Fruit fly (Drosophila melanogaster) whole organism, embryonic: ENCODE results near the gene slp1.

ENCODE experiments used
- ATbp ChIP-seq: fragments of 200-800 bp; sonication (Bioruptor generic); optimal IDR thresholded peaks from 2 replicates; lab custom pipeline; 2017; ENCODE audit warnings: missing biosample characterization, mild to moderate bottlenecking, missing genetic modification characterization, missing genetic modification reagents
- Ada2b ChIP-seq: fragments of 200-800 bp; sonication (Bioruptor generic); IDR thresholded peaks from 2 replicates; pipeline ENCODE4 v1.3.6; 2022; ENCODE audit warnings: missing biosample characterization, missing genetic modification characterization
- Bdp1 ChIP-seq: fragments of 200-800 bp; sonication (Bioruptor generic); optimal IDR thresholded peaks from 3 replicates; lab custom pipeline; 2016; ENCODE audit warnings: missing biosample characterization, missing genetic modification characterization
- CG1024 ChIP-seq: fragments of 200-800 bp; sonication (Bioruptor generic); IDR thresholded peaks from 2 replicates; pipeline ENCODE4 v1.3.6; 2022; ENCODE audit warnings: missing biosample characterization, missing genetic modification characterization
- CG10543 ChIP-seq: fragments of 200-800 bp; sonication (Bioruptor generic); optimal IDR thresholded peaks from 3 replicates; lab custom pipeline; 2017; ENCODE audit warnings: missing biosample characterization, mild to moderate bottlenecking, missing genetic modification characterization, moderate library complexity
- CG11560 ChIP-seq: fragments of 200-800 bp; sonication (Bioruptor generic); IDR thresholded peaks from 3 replicates; pipeline ENCODE4 v1.3.6; 2022; ENCODE audit warnings: missing biosample characterization, missing genetic modification characterization
- CG12299 ChIP-seq: fragments of 200-800 bp; sonication (Bioruptor generic); optimal IDR thresholded peaks from 2 replicates; lab custom pipeline; 2018; ENCODE audit warnings: missing biosample characterization, mild to moderate bottlenecking, missing genetic modification characterization
- CG12769 ChIP-seq: fragments of 200-800 bp; sonication (Bioruptor generic); optimal IDR thresholded peaks from 2 replicates; lab custom pipeline; 2019; ENCODE audit warnings: missing biosample characterization, mild to moderate bottlenecking, missing genetic modification characterization, moderate library complexity
- CG14667 ChIP-seq: fragments of 200-800 bp; sonication (Bioruptor generic); IDR thresholded peaks from 2 replicates; pipeline ENCODE4 v1.3.6; 2022; ENCODE audit warnings: missing biosample characterization, missing genetic modification characterization
- CG14965 ChIP-seq: fragments of 200-800 bp; sonication (Bioruptor generic); optimal IDR thresholded peaks from 2 replicates; lab custom pipeline; 2016; ENCODE audit warnings: missing biosample characterization, missing genetic modification characterization, borderline replicate concordance
- CG15269 ChIP-seq: fragments of 200-800 bp; sonication (Bioruptor generic); optimal IDR thresholded peaks from 2 replicates; lab custom pipeline; 2018; ENCODE audit warnings: missing biosample characterization, mild to moderate bottlenecking, missing genetic modification characterization, moderate library complexity
- CG15601 ChIP-seq: fragments of 200-800 bp; sonication (Bioruptor generic); optimal IDR thresholded peaks from 3 replicates; lab custom pipeline; 2019; ENCODE audit warnings: missing biosample characterization, mild to moderate bottlenecking, missing genetic modification characterization, moderate library complexity
- CG16815 ChIP-seq: fragments of 200-800 bp; sonication (Bioruptor generic); optimal IDR thresholded peaks from 3 replicates; lab custom pipeline; 2017; ENCODE audit warnings: missing biosample characterization, mild to moderate bottlenecking, missing genetic modification characterization
- CG17612 ChIP-seq: fragments of 200-800 bp; sonication (Bioruptor generic); IDR thresholded peaks from 2 replicates; pipeline ENCODE4 v1.3.6; 2022; ENCODE audit warnings: missing biosample characterization, missing genetic modification characterization
- CG1832 ChIP-seq: fragments of 200-800 bp; sonication (Bioruptor generic); optimal IDR thresholded peaks from 2 replicates; lab custom pipeline; 2017; ENCODE audit warnings: missing biosample characterization, mild to moderate bottlenecking, missing genetic modification characterization, inconsistent platforms
- CG2120 ChIP-seq: fragments of 200-800 bp; sonication (Bioruptor generic); optimal IDR thresholded peaks from 3 replicates; lab custom pipeline; 2016; ENCODE audit warnings: missing biosample characterization, missing genetic modification characterization
- CG30431 ChIP-seq: fragments of 200-800 bp; sonication (Bioruptor generic); optimal IDR thresholded peaks from 2 replicates; lab custom pipeline; 2017; ENCODE audit warnings: missing biosample characterization, missing genetic modification characterization
- CG4404 ChIP-seq: fragments of 200-800 bp; sonication (Bioruptor generic); IDR thresholded peaks from 2 replicates; pipeline ENCODE4 v1.3.6; 2022; ENCODE audit warnings: missing biosample characterization, missing genetic modification characterization
- CG4854 ChIP-seq: fragments of 200-800 bp; sonication (Bioruptor generic); optimal IDR thresholded peaks from 2 replicates; lab custom pipeline; 2016; ENCODE audit warnings: missing biosample characterization, missing genetic modification characterization, inconsistent platforms
- CG6765 ChIP-seq: fragments of 200-800 bp; sonication (Bioruptor generic); optimal IDR thresholded peaks from 3 replicates; lab custom pipeline; 2017; ENCODE audit warnings: missing biosample characterization, mild to moderate bottlenecking, missing genetic modification characterization
- CG7987 ChIP-seq: fragments of 200-800 bp; sonication (Bioruptor generic); optimal IDR thresholded peaks from 2 replicates; lab custom pipeline; 2018; ENCODE audit warnings: missing biosample characterization, mild to moderate bottlenecking, missing genetic modification characterization, moderate library complexity
- CG9817 ChIP-seq: fragments of 200-800 bp; sonication (Bioruptor generic); optimal IDR thresholded peaks from 2 replicates; lab custom pipeline; 2018; ENCODE audit warnings: missing biosample characterization, mild to moderate bottlenecking, missing genetic modification characterization, moderate library complexity
- Deaf1 ChIP-seq: fragments of 200-800 bp; optimal IDR thresholded peaks from 3 replicates; lab custom pipeline; 2019; ENCODE audit warnings: missing biosample characterization, mild to moderate bottlenecking, missing genetic modification characterization, moderate library complexity
- Dfd ChIP-seq, 2 experiments: fragments of >200 bp; optimal IDR thresholded peaks; 2 replicates each; lab custom pipeline; 2017; ENCODE audit warnings: missing biosample characterization in 2 of 2, missing genetic modification characterization in 2 of 2
- H2.0 ChIP-seq: fragments of 200-800 bp; sonication (Bioruptor generic); IDR thresholded peaks from 2 replicates; pipeline ENCODE4 v1.3.6; 2022; ENCODE audit warnings: missing biosample characterization, missing genetic modification characterization
- Hr39 ChIP-seq: fragments of >200 bp; optimal IDR thresholded peaks from 2 replicates; lab custom pipeline; 2017
- Hsf ChIP-seq: fragments of 200-800 bp; sonication (Bioruptor generic); optimal IDR thresholded peaks from 3 replicates; lab custom pipeline; 2016; ENCODE audit warnings: missing biosample characterization, missing genetic modification characterization
- NfI ChIP-seq: fragments of 200-800 bp; sonication (Bioruptor generic); optimal IDR thresholded peaks from 3 replicates; lab custom pipeline; 2018; ENCODE audit warnings: missing biosample characterization, mild to moderate bottlenecking, missing genetic modification characterization, moderate library complexity
- Stat92E ChIP-seq, 3 experiments: fragments of >200 bp in 2 of 3; fragments of 200-800 bp in 1 of 3; sonication (Bioruptor generic) in 1 of 3; optimal IDR thresholded peaks; 2 replicates each; lab custom pipeline; 2017 to 2019; ENCODE audit warnings: missing biosample characterization in 3 of 3, missing genetic modification characterization in 3 of 3, mild to moderate bottlenecking in 1 of 3, moderate library complexity in 1 of 3
- Tbp ChIP-seq: fragments of >200 bp; optimal IDR thresholded peaks from 2 replicates; lab custom pipeline; 2018; ENCODE audit warnings: missing biosample characterization, missing genetic modification characterization
- corto ChIP-seq: fragments of 200-800 bp; sonication (Bioruptor generic); optimal IDR thresholded peaks from 2 replicates; lab custom pipeline; 2016; ENCODE audit warnings: missing biosample characterization, mild to moderate bottlenecking, missing genetic modification characterization, moderate library complexity
- dimm ChIP-seq: fragments of 200-800 bp; sonication (Bioruptor generic); IDR thresholded peaks from 2 replicates; pipeline ENCODE4 v1.3.6; 2022; ENCODE audit warnings: missing biosample characterization, missing genetic modification characterization
- fru ChIP-seq: fragments of >200 bp; optimal IDR thresholded peaks from 2 replicates; lab custom pipeline; 2017
- gce ChIP-seq: fragments of 200-800 bp; sonication (Bioruptor generic); IDR thresholded peaks from 3 replicates; pipeline ENCODE4 v1.3.6; 2022; ENCODE audit warnings: missing biosample characterization, missing genetic modification characterization
- gcm2 ChIP-seq: fragments of 200-800 bp; sonication (Bioruptor generic); optimal IDR thresholded peaks from 2 replicates; lab custom pipeline; 2016; ENCODE audit warnings: missing biosample characterization, missing genetic modification characterization
- gem ChIP-seq: fragments of 200-800 bp; sonication (Bioruptor generic); optimal IDR thresholded peaks from 2 replicates; lab custom pipeline; 2019; ENCODE audit warnings: missing biosample characterization, mild to moderate bottlenecking, missing genetic modification characterization, moderate library complexity
- hb ChIP-seq: fragments of 200-800 bp; sonication (Bioruptor generic); IDR thresholded peaks from 3 replicates; pipeline ENCODE4 v1.3.6; 2022; ENCODE audit warnings: missing biosample characterization, missing genetic modification characterization; ENCODE audit not compliant: partially characterized antibody
- hth ChIP-seq: fragments of >200 bp; optimal IDR thresholded peaks from 2 replicates; lab custom pipeline; 2017; ENCODE audit warnings: inconsistent platforms
- kah ChIP-seq: fragments of 200-800 bp; sonication (Bioruptor generic); optimal IDR thresholded peaks from 2 replicates; lab custom pipeline; 2018; ENCODE audit warnings: missing biosample characterization, mild to moderate bottlenecking, missing genetic modification characterization
- kay ChIP-seq: fragments of 200-800 bp; sonication (Bioruptor generic); optimal IDR thresholded peaks from 2 replicates; lab custom pipeline; 2016; ENCODE audit warnings: missing biosample characterization, missing genetic modification characterization
- mam ChIP-seq: fragments of 200-800 bp; sonication (Bioruptor generic); optimal IDR thresholded peaks from 3 replicates; lab custom pipeline; 2016; ENCODE audit warnings: missing biosample characterization, missing genetic modification characterization
- oc ChIP-seq: fragments of 200-800 bp; sonication (Bioruptor generic); optimal IDR thresholded peaks from 2 replicates; lab custom pipeline; 2018; ENCODE audit warnings: missing biosample characterization, mild to moderate bottlenecking, missing genetic modification characterization, moderate library complexity
- otp ChIP-seq: fragments of 200-800 bp; sonication (Bioruptor generic); IDR thresholded peaks from 3 replicates; pipeline ENCODE4, ENCODE4 v1.3.6; 2022; ENCODE audit warnings: missing biosample characterization, missing genetic modification characterization
- psq ChIP-seq: fragments of 200-800 bp; sonication (Bioruptor generic); optimal IDR thresholded peaks from 2 replicates; lab custom pipeline; 2017; ENCODE audit warnings: missing biosample characterization, missing genetic modification characterization
- sd ChIP-seq: fragments of 200-800 bp; sonication (Bioruptor generic); optimal IDR thresholded peaks from 3 replicates; lab custom pipeline; 2018; ENCODE audit warnings: missing biosample characterization, mild to moderate bottlenecking, missing genetic modification characterization, moderate library complexity
- sisA ChIP-seq: fragments of 200-800 bp; sonication (Bioruptor generic); IDR thresholded peaks from 2 replicates; pipeline ENCODE4 v1.3.6; 2022; ENCODE audit warnings: missing biosample characterization, missing genetic modification characterization
- sob ChIP-seq: fragments of 200-800 bp; sonication (Bioruptor generic); IDR thresholded peaks from 2 replicates; pipeline ENCODE4 v1.3.6; 2022; ENCODE audit warnings: missing biosample characterization, missing genetic modification characterization
- tgo ChIP-seq: fragments of 200-800 bp; sonication (Bioruptor generic); IDR thresholded peaks from 3 replicates; pipeline ENCODE4 v1.3.6; 2022; ENCODE audit warnings: missing biosample characterization, missing genetic modification characterization
- tna ChIP-seq: fragments of 200-800 bp; sonication (Bioruptor generic); IDR thresholded peaks from 2 replicates; pipeline ENCODE4 v1.3.6; 2022; ENCODE audit warnings: missing biosample characterization, missing genetic modification characterization; ENCODE audit not compliant: partially characterized antibody
- trh ChIP-seq: fragments of 200-800 bp; sonication (Bioruptor generic); optimal IDR thresholded peaks from 2 replicates; lab custom pipeline; 2016; ENCODE audit warnings: missing biosample characterization, missing genetic modification characterization
- twi ChIP-seq: fragments of 200-800 bp; optimal IDR thresholded peaks from 2 replicates; lab custom pipeline; 2019; ENCODE audit warnings: missing biosample characterization, mild to moderate bottlenecking, missing genetic modification characterization, moderate library complexity

The slp1 gene

dm6 chr2L:3804641-3805273, 20.7 kb upstream of the slp1 start (continued):
- TF ChIP-seq tgo: peak; percentile 97
- TF ChIP-seq CG17612 (GFP tag; lab: Robert Waterston, UW): peak; percentile 94
- TF ChIP-seq Bdp1: peak; percentile 90
- peak; percentile 98 for TF ChIP-seq kah (GFP tag; lab: Kevin White, UChicago)
- TF ChIP-seq trh (GFP tag; lab: Kevin White, UChicago): peak; percentile 90
- peak; percentile 88 for TF ChIP-seq psq (GFP tag; lab: Kevin White, UChicago)
- peak; percentile 97 for TF ChIP-seq H2.0 (GFP tag; lab: Robert Waterston, UW)
- peak; percentile 97 for TF ChIP-seq CG2120 (GFP tag; lab: Kevin White, UChicago)
- peak; percentile 99 for TF ChIP-seq NfI (GFP tag; lab: Kevin White, UChicago)
- peak; percentile 97 for TF ChIP-seq mam
- TF ChIP-seq ATbp (GFP tag; lab: Kevin White, UChicago): peak; percentile 99
- TF ChIP-seq CG14965 (GFP tag; lab: Kevin White, UChicago): peak; percentile 88
- no peak for TF ChIP-seq hth (lab: Kevin White, UChicago)
- peak; percentile 99 for TF ChIP-seq CG15269 (tag; lab: Kevin White, UChicago)
- peak; percentile 97 for TF ChIP-seq CG14667 (GFP tag; lab: Robert Waterston, UW)
- TF ChIP-seq fru (lab: Kevin White, UChicago): no peak
- peak; percentile 83 for TF ChIP-seq CG16815
- TF ChIP-seq Tbp: no peak
- no peak for TF ChIP-seq tna (GFP tag; lab: Robert Waterston, UW)
- TF ChIP-seq otp (GFP tag; lab: Robert Waterston, UW): peak; percentile 98
- peak; percentile 98 for TF ChIP-seq CG12299 (tag; lab: Kevin White, UChicago)
- TF ChIP-seq dimm: peak; percentile 94
- peak; percentile 89 for TF ChIP-seq CG4404 (GFP tag; lab: Robert Waterston, UW)
- peak; percentile 92 for TF ChIP-seq CG10543 (GFP tag; lab: Kevin White, UChicago)
- TF ChIP-seq Dfd (GFP tag; optimal IDR thresholded peaks at IDR 0.05; lab: Kevin White, UChicago): no peak
- peak; percentile 96 for TF ChIP-seq CG4854 (GFP tag; lab: Kevin White, UChicago)
- peak; percentile 89 for TF ChIP-seq CG11560
- TF ChIP-seq CG7987 (GFP tag; lab: Kevin White, UChicago): peak; percentile 97
- TF ChIP-seq Ada2b (GFP tag; lab: Robert Waterston, UW): peak; percentile 98
- TF ChIP-seq sd: peak; percentile 96
- peak; percentile 98 for TF ChIP-seq Hsf (GFP tag; lab: Kevin White, UChicago)
- peak; percentile 93 for TF ChIP-seq CG1024 (GFP tag; lab: Robert Waterston, UW)
- TF ChIP-seq gcm2 (GFP tag; lab: Kevin White, UChicago): peak; percentile 92
- peak; percentile 95 for TF ChIP-seq twi (tag; lab: Kevin White, UChicago)
- peak; percentile 98 for TF ChIP-seq CG15601 (tag; lab: Kevin White, UChicago)
- TF ChIP-seq Stat92E (GFP tag; optimal IDR thresholded peaks at IDR 0.05; lab: Kevin White, UChicago): peak in 1 of 3 experiments; percentile 98
- no peak for TF ChIP-seq hb (GFP tag; lab: Robert Waterston, UW)
- TF ChIP-seq oc (tag; lab: Kevin White, UChicago): peak; percentile 99
- peak; percentile 98 for TF ChIP-seq sisA (GFP tag; lab: Robert Waterston, UW)
- peak; percentile 97 for TF ChIP-seq CG30431
- TF ChIP-seq corto (GFP tag; lab: Kevin White, UChicago): peak; percentile 20
- TF ChIP-seq gem (tag; lab: Kevin White, UChicago): peak; percentile 99
- peak; percentile 92 for TF ChIP-seq kay (GFP tag; lab: Kevin White, UChicago)
- peak; percentile 28 for TF ChIP-seq CG1832 (GFP tag; lab: Kevin White, UChicago)
- TF ChIP-seq CG12769: peak; percentile 99
- TF ChIP-seq CG6765 (GFP tag; lab: Kevin White, UChicago): peak; percentile 97
- TF ChIP-seq CG9817 (tag; lab: Kevin White, UChicago): peak; percentile 97
- TF ChIP-seq Deaf1 (tag; lab: Kevin White, UChicago): peak; percentile 90
- peak; percentile 98 for TF ChIP-seq gce (GFP tag; lab: Robert Waterston, UW)
- TF ChIP-seq sob (GFP tag; lab: Robert Waterston, UW): peak; percentile 97
- no peak for TF ChIP-seq Hr39 (lab: Kevin White, UChicago)
